Worm (Caenorhabditis elegans) whole organism, midembryonic: ENCODE measurements around the gene unc-82.

Source experiments
- T22C8.4 ChIP-seq: fragments of 200-800 bp; sonication (Bioruptor generic); IDR thresholded peaks from 2 replicates; pipeline ENCODE4 v1.3.6; 2022; ENCODE audit warnings: missing genetic modification characterization, missing compliant biosample characterization
- cog-1 ChIP-seq: sonication (generic microtip); optimal IDR thresholded peaks from 2 replicates; lab custom pipeline; 2016; ENCODE audit warnings: missing genetic modification characterization, missing compliant biosample characterization
- med-1 ChIP-seq: sonication (generic microtip); optimal IDR thresholded peaks from 2 replicates; lab custom pipeline; 2017; ENCODE audit warnings: missing genetic modification characterization, mild to moderate bottlenecking, missing compliant biosample characterization, antibody characterized with exemption, missing genetic modification reagents; ENCODE audit not compliant: insufficient read depth
- ref-1 ChIP-seq: fragments of 200-800 bp; sonication (Bioruptor generic); conservative IDR thresholded peaks from 2 replicates; pipeline ENCODE4 v1.3.6; 2022; ENCODE audit warnings: missing genetic modification reagents, missing genetic modification characterization, missing compliant biosample characterization
- tab-1 ChIP-seq: fragments of 200-800 bp; sonication (Bioruptor generic); IDR thresholded peaks from 2 replicates; pipeline ENCODE4 v1.3.6; 2022; ENCODE audit warnings: missing genetic modification characterization, missing compliant biosample characterization

ce11 chrIV:7440238-7440637 lies 15.9 kb downstream of the unc-82 start:
- no peak for TF ChIP-seq med-1 (GFP tag; lab: Kevin White, UChicago)
- TF ChIP-seq ref-1 (GFP tag; lab: Robert Waterston, UW) = no peak
- no peak for TF ChIP-seq cog-1
- no peak for TF ChIP-seq T22C8.4 (GFP tag; lab: Robert Waterston, UW)
- TF ChIP-seq tab-1 = no peak
